Fruit fly (Drosophila melanogaster) whole organism, embryonic: Measurements from ENCODE around the gene g.

Experiments
- Atf6 ChIP-seq: fragments of 200-800 bp; sonication (Bioruptor generic); IDR thresholded peaks from 2 replicates; pipeline ENCODE4 v1.3.6; 2022; ENCODE audit warnings: missing biosample characterization, missing genetic modification characterization
- B-H1 ChIP-seq: fragments of 200-800 bp; sonication (Bioruptor generic); IDR thresholded peaks from 3 replicates; pipeline ENCODE4 v1.3.6; 2022; ENCODE audit warnings: missing biosample characterization, missing genetic modification characterization
- CG11695 ChIP-seq: fragments of 200-800 bp; sonication (Bioruptor generic); IDR thresholded peaks from 3 replicates; pipeline ENCODE4 v1.3.6; 2022; ENCODE audit warnings: missing biosample characterization, missing genetic modification characterization
- CG12299 ChIP-seq: fragments of 200-800 bp; sonication (Bioruptor generic); optimal IDR thresholded peaks from 2 replicates; lab custom pipeline; 2018; ENCODE audit warnings: missing biosample characterization, mild to moderate bottlenecking, missing genetic modification characterization
- CG12942 ChIP-seq: fragments of 200-800 bp; sonication (Bioruptor generic); optimal IDR thresholded peaks from 3 replicates; lab custom pipeline; 2016; ENCODE audit warnings: missing biosample characterization, missing genetic modification characterization
- CG13624 ChIP-seq: fragments of 200-800 bp; sonication (Bioruptor generic); optimal IDR thresholded peaks from 2 replicates; lab custom pipeline; 2016; ENCODE audit warnings: missing biosample characterization, missing genetic modification characterization
- CG14965 ChIP-seq: fragments of 200-800 bp; sonication (Bioruptor generic); optimal IDR thresholded peaks from 2 replicates; lab custom pipeline; 2016; ENCODE audit warnings: missing biosample characterization, missing genetic modification characterization, borderline replicate concordance
- CG15011 ChIP-seq: fragments of 200-800 bp; sonication (Bioruptor generic); optimal IDR thresholded peaks from 3 replicates; lab custom pipeline; 2018; ENCODE audit warnings: missing biosample characterization, mild to moderate bottlenecking, missing genetic modification characterization
- CG1603 ChIP-seq: fragments of 200-800 bp; sonication (Bioruptor generic); optimal IDR thresholded peaks from 2 replicates; lab custom pipeline; 2019; ENCODE audit warnings: missing biosample characterization, mild to moderate bottlenecking, missing genetic modification characterization, moderate library complexity
- CG17359 ChIP-seq: fragments of 200-800 bp; sonication (Bioruptor generic); optimal IDR thresholded peaks from 3 replicates; lab custom pipeline; 2018; ENCODE audit warnings: missing biosample characterization, mild to moderate bottlenecking, missing genetic modification characterization, moderate library complexity
- CG18619 ChIP-seq: fragments of 200-800 bp; sonication (Bioruptor generic); optimal IDR thresholded peaks from 3 replicates; lab custom pipeline; 2017; ENCODE audit warnings: missing biosample characterization, mild to moderate bottlenecking, missing genetic modification characterization
- CG30431 ChIP-seq: fragments of 200-800 bp; sonication (Bioruptor generic); optimal IDR thresholded peaks from 2 replicates; lab custom pipeline; 2017; ENCODE audit warnings: missing biosample characterization, missing genetic modification characterization
- CG3407 ChIP-seq: fragments of 200-800 bp; sonication (Bioruptor generic); optimal IDR thresholded peaks from 2 replicates; lab custom pipeline; 2018; ENCODE audit warnings: missing biosample characterization, mild to moderate bottlenecking, missing genetic modification characterization
- CG4328 ChIP-seq: fragments of 200-800 bp; sonication (Bioruptor generic); optimal IDR thresholded peaks from 3 replicates; lab custom pipeline; 2017; ENCODE audit warnings: missing biosample characterization, missing genetic modification reagents, missing genetic modification characterization
- CG4424 ChIP-seq: fragments of 200-800 bp; sonication (Bioruptor generic); optimal IDR thresholded peaks from 3 replicates; lab custom pipeline; 2016; ENCODE audit warnings: missing biosample characterization, missing genetic modification characterization
- CG6175 ChIP-seq: fragments of 200-800 bp; sonication (Bioruptor generic); IDR thresholded peaks from 3 replicates; pipeline ENCODE4 v1.3.6; 2022; ENCODE audit warnings: missing biosample characterization, missing genetic modification characterization
- CG7556 ChIP-seq: fragments of 200-800 bp; sonication (Bioruptor generic); optimal IDR thresholded peaks from 2 replicates; lab custom pipeline; 2017; ENCODE audit warnings: missing biosample characterization, mild to moderate bottlenecking, missing genetic modification characterization
- CG8281 ChIP-seq: fragments of 200-800 bp; sonication (Bioruptor generic); optimal IDR thresholded peaks from 2 replicates; lab custom pipeline; 2018; ENCODE audit warnings: missing biosample characterization, mild to moderate bottlenecking, missing genetic modification characterization, moderate library complexity
- CG9609 ChIP-seq: fragments of 200-800 bp; sonication (Bioruptor generic); optimal IDR thresholded peaks from 3 replicates; lab custom pipeline; 2016; ENCODE audit warnings: missing biosample characterization, missing genetic modification characterization
- CG9727 ChIP-seq: fragments of 200-800 bp; sonication (Bioruptor generic); optimal IDR thresholded peaks from 3 replicates; lab custom pipeline; 2017; ENCODE audit warnings: missing biosample characterization, mild to moderate bottlenecking, missing genetic modification characterization
- CrebB ChIP-seq: fragments of 200-800 bp; sonication (Bioruptor generic); optimal IDR thresholded peaks from 3 replicates; lab custom pipeline; 2018; ENCODE audit warnings: missing biosample characterization, mild to moderate bottlenecking, missing genetic modification characterization
- Dbx ChIP-seq: fragments of 200-800 bp; sonication (Bioruptor generic); IDR thresholded peaks from 3 replicates; pipeline ENCODE4 v1.3.6; 2022; ENCODE audit warnings: missing biosample characterization, missing genetic modification characterization
- Dref ChIP-seq: fragments of 200-800 bp; sonication (Bioruptor generic); IDR thresholded peaks from 2 replicates; pipeline ENCODE4 v1.3.6; 2022; ENCODE audit warnings: missing biosample characterization, missing genetic modification characterization
- Ets97D ChIP-seq: fragments of 200-800 bp; sonication (Bioruptor generic); optimal IDR thresholded peaks from 3 replicates; lab custom pipeline; 2016; ENCODE audit warnings: missing biosample characterization, missing genetic modification characterization
- Fer2 ChIP-seq: fragments of 200-800 bp; sonication (Bioruptor generic); optimal IDR thresholded peaks from 2 replicates; lab custom pipeline; 2018; ENCODE audit warnings: missing biosample characterization, mild to moderate bottlenecking, missing genetic modification characterization, moderate library complexity
- Gug ChIP-seq: fragments of 200-800 bp; sonication (Bioruptor generic); IDR thresholded peaks from 4 replicates; pipeline ENCODE4 v1.3.6; 2022; ENCODE audit warnings: missing biosample characterization, missing genetic modification characterization
- Hr51 ChIP-seq, 2 experiments: fragments of 200-800 bp; sonication (Bioruptor generic); optimal IDR thresholded peaks; 2 replicates in 1 of 2; 3 replicates in 1 of 2; lab custom pipeline; 2016 to 2018; ENCODE audit warnings: missing biosample characterization in 2 of 2, missing genetic modification characterization in 2 of 2, mild to moderate bottlenecking in 1 of 2, moderate library complexity in 1 of 2
- Hsf ChIP-seq: fragments of 200-800 bp; sonication (Bioruptor generic); optimal IDR thresholded peaks from 3 replicates; lab custom pipeline; 2016; ENCODE audit warnings: missing biosample characterization, missing genetic modification characterization
- Mrtf ChIP-seq: fragments of 200-800 bp; sonication (Bioruptor generic); IDR thresholded peaks from 3 replicates; pipeline ENCODE4 v1.3.6; 2022; ENCODE audit warnings: missing biosample characterization, missing genetic modification characterization
- NFAT ChIP-seq: fragments of 200-800 bp; sonication (Bioruptor generic); IDR thresholded peaks from 2 replicates; pipeline ENCODE4 v1.3.6; 2022; ENCODE audit warnings: missing biosample characterization, missing genetic modification characterization
- Optix ChIP-seq: fragments of 200-800 bp; sonication (Bioruptor generic); IDR thresholded peaks from 3 replicates; pipeline ENCODE4 v1.3.6; 2022; ENCODE audit warnings: missing biosample characterization, missing genetic modification characterization
- Tbp ChIP-seq: fragments of >200 bp; optimal IDR thresholded peaks from 2 replicates; lab custom pipeline; 2018; ENCODE audit warnings: missing biosample characterization, missing genetic modification characterization
- ara ChIP-seq: fragments of 200-800 bp; sonication (Bioruptor generic); IDR thresholded peaks from 2 replicates; pipeline ENCODE4 v1.3.6; 2022; ENCODE audit warnings: missing biosample characterization, missing genetic modification characterization
- chn ChIP-seq: fragments of 200-800 bp; sonication (Bioruptor generic); optimal IDR thresholded peaks from 2 replicates; lab custom pipeline; 2016; ENCODE audit warnings: missing biosample characterization, missing genetic modification characterization
- danr ChIP-seq: fragments of 200-800 bp; sonication (Bioruptor generic); IDR thresholded peaks from 2 replicates; pipeline ENCODE4 v1.3.6; 2022; ENCODE audit warnings: missing biosample characterization, missing genetic modification characterization
- dysf ChIP-seq: fragments of 200-800 bp; sonication (Bioruptor generic); IDR thresholded peaks from 3 replicates; pipeline ENCODE4 v1.3.6; 2022; ENCODE audit warnings: missing biosample characterization, missing genetic modification characterization
- grn ChIP-seq: fragments of 200-800 bp; sonication (Bioruptor generic); optimal IDR thresholded peaks from 3 replicates; lab custom pipeline; 2017; ENCODE audit warnings: missing biosample characterization, missing genetic modification characterization
- gt ChIP-seq: fragments of 200-800 bp; sonication (Bioruptor generic); IDR thresholded peaks from 2 replicates; pipeline ENCODE4 v1.3.6; 2022; ENCODE audit warnings: missing biosample characterization, missing genetic modification characterization
- jing ChIP-seq: fragments of 200-800 bp; sonication (Bioruptor generic); optimal IDR thresholded peaks from 2 replicates; lab custom pipeline; 2018; ENCODE audit warnings: missing biosample characterization, mild to moderate bottlenecking, missing genetic modification characterization
- kay ChIP-seq: fragments of 200-800 bp; sonication (Bioruptor generic); optimal IDR thresholded peaks from 2 replicates; lab custom pipeline; 2016; ENCODE audit warnings: missing biosample characterization, missing genetic modification characterization
- lola ChIP-seq, 3 experiments: fragments of >200 bp in 2 of 3; fragments of 200-800 bp in 1 of 3; sonication (Bioruptor generic) in 1 of 3; optimal IDR thresholded peaks; 2 replicates each; lab custom pipeline; 2017 to 2019; ENCODE audit warnings: missing biosample characterization in 3 of 3, missing genetic modification characterization in 3 of 3, mild to moderate bottlenecking in 1 of 3, moderate library complexity in 1 of 3
- luna ChIP-seq: fragments of 200-800 bp; sonication (Bioruptor generic); optimal IDR thresholded peaks from 2 replicates; lab custom pipeline; 2016; ENCODE audit warnings: missing biosample characterization, missing genetic modification characterization
- odd ChIP-seq: fragments of 200-800 bp; sonication (Bioruptor generic); optimal IDR thresholded peaks from 2 replicates; lab custom pipeline; 2017; ENCODE audit warnings: missing biosample characterization, mild to moderate bottlenecking, missing genetic modification characterization
- pros ChIP-seq: fragments of 200-800 bp; sonication (Bioruptor generic); optimal IDR thresholded peaks from 3 replicates; lab custom pipeline; 2019; ENCODE audit warnings: missing biosample characterization, mild to moderate bottlenecking, missing genetic modification characterization, moderate library complexity
- ranshi ChIP-seq: fragments of 200-800 bp; sonication (Bioruptor generic); IDR thresholded peaks from 2 replicates; pipeline ENCODE4 v1.3.6; 2022; ENCODE audit warnings: missing biosample characterization, missing genetic modification characterization
- shn ChIP-seq: fragments of 200-800 bp; sonication (Bioruptor generic); optimal IDR thresholded peaks from 3 replicates; lab custom pipeline; 2016; ENCODE audit warnings: missing biosample characterization, missing genetic modification characterization
- slou ChIP-seq: fragments of 200-800 bp; sonication (Bioruptor generic); optimal IDR thresholded peaks from 3 replicates; lab custom pipeline; 2016; ENCODE audit warnings: missing biosample characterization, missing genetic modification characterization
- tap ChIP-seq: fragments of 200-800 bp; optimal IDR thresholded peaks from 3 replicates; lab custom pipeline; 2019; ENCODE audit warnings: missing biosample characterization, mild to moderate bottlenecking, missing genetic modification characterization, moderate library complexity
- toy ChIP-seq: fragments of 200-800 bp; sonication (Bioruptor generic); IDR thresholded peaks from 2 replicates; pipeline ENCODE4 v1.3.6; 2022; ENCODE audit warnings: missing biosample characterization, missing genetic modification characterization
- vvl ChIP-seq: fragments of 200-800 bp; sonication (Bioruptor generic); IDR thresholded peaks from 2 replicates; pipeline ENCODE4 v1.3.6; 2022; ENCODE audit warnings: missing biosample characterization, missing genetic modification characterization
- zen ChIP-seq: fragments of 200-800 bp; sonication (Bioruptor generic); optimal IDR thresholded peaks from 3 replicates; lab custom pipeline; 2018; ENCODE audit warnings: missing biosample characterization, mild to moderate bottlenecking, missing genetic modification characterization, moderate library complexity
- zfh2 ChIP-seq: fragments of 200-800 bp; sonication (Bioruptor generic); optimal IDR thresholded peaks from 2 replicates; lab custom pipeline; 2016; ENCODE audit warnings: missing biosample characterization, missing genetic modification characterization

Gene g

DNA sequence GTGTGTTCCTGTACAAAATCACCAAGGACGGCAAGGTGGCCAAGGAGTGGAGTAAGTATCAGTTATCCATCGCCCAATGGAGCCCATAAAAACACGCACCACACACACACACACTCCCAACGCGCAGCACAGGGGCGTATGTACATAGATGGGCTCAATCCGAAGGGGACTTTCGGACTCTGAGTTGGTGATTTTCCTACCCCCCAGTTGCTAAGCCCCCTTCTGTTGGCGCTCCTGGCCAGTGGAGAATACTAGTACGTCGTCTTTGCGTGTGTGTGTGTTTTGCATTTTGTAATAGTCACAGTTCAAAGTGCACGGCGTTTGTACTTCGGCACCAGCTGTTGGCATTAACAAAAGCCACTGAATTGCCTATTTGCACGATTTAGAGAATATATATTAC lies 4.0 kb upstream of the g start (continued):
- TF ChIP-seq CG18619 (peak; percentile 77), CG15011 (GFP tag; lab: Kevin White, UChicago) (peak; percentile 45), CG6175 (GFP tag; lab: Robert Waterston, UW) (peak; percentile 74; the same call in 2 of the 3 replicates), CG9727 (GFP tag; lab: Kevin White, UChicago) (peak; percentile 3), CG4424 (GFP tag; lab: Kevin White, UChicago) (peak; percentile 58), CrebB (tag; lab: Kevin White, UChicago) (peak; percentile 62), Atf6 (peak; percentile 63), shn (GFP tag; lab: Kevin White, UChicago) (peak; percentile 70), gt (GFP tag; lab: Robert Waterston, UW) (peak; percentile 51; the same call in 1 of the 2 replicates), kay (GFP tag; lab: Kevin White, UChicago) (peak; percentile 17), Gug (peak; percentile 95), CG17359 (peak; percentile 82), CG9609 (GFP tag; lab: Kevin White, UChicago) (peak; percentile 76), jing (GFP tag; lab: Kevin White, UChicago) (peak; percentile 47), lola (GFP tag; optimal IDR thresholded peaks at IDR 0.05; lab: Kevin White, UChicago) (peak in 1 of 3 experiments; percentile 28), Dref (GFP tag; lab: Robert Waterston, UW) (no peak), danr (GFP tag; lab: Robert Waterston, UW) (peak; percentile 47; the same call in 1 of the 2 replicates), grn (GFP tag; lab: Kevin White, UChicago) (no peak), CG12299 (peak; percentile 70), luna (no peak), slou (GFP tag; lab: Kevin White, UChicago) (peak; percentile 1), tap (tag; lab: Kevin White, UChicago) (peak; percentile 67), Ets97D (no peak), Hsf (GFP tag; lab: Kevin White, UChicago) (peak; percentile 80), Hr51 (GFP tag; optimal IDR thresholded peaks at IDR 0.05; lab: Kevin White, UChicago) (peak; percentile 62 to 72), CG7556 (no peak), dysf (GFP tag; lab: Robert Waterston, UW) (peak; percentile 86), zen (tag; lab: Kevin White, UChicago) (no peak), CG3407 (GFP tag; lab: Kevin White, UChicago) (peak; percentile 26), Tbp (GFP tag; lab: Kevin White, UChicago) (no peak), toy (GFP tag; lab: Robert Waterston, UW) (peak; percentile 68), CG1603 (peak; percentile 87), odd (GFP tag; lab: Kevin White, UChicago) (peak; percentile 70), CG8281 (tag; lab: Kevin White, UChicago) (peak; percentile 16), Dbx (GFP tag; lab: Robert Waterston, UW) (peak; percentile 79), chn (peak; percentile 72), CG4328 (GFP tag; lab: Kevin White, UChicago) (peak; percentile 77), CG30431 (GFP tag; lab: Kevin White, UChicago) (peak; percentile 63), Optix (GFP tag; lab: Robert Waterston, UW) (peak; percentile 71), CG13624 (GFP tag; lab: Kevin White, UChicago) (peak; percentile 64), pros (GFP tag; lab: Kevin White, UChicago) (no peak), vvl (peak; percentile 91), ranshi (GFP tag; lab: Robert Waterston, UW) (peak; percentile 79), Fer2 (tag; lab: Kevin White, UChicago) (peak; percentile 67), NFAT (GFP tag; lab: Robert Waterston, UW) (peak; percentile 93), B-H1 (GFP tag; lab: Robert Waterston, UW) (peak; percentile 69; the same call in 2 of the 3 replicates), CG12942 (GFP tag; lab: Kevin White, UChicago) (peak; percentile 61), Mrtf (GFP tag; lab: Robert Waterston, UW) (peak; percentile 89), CG14965 (GFP tag; lab: Kevin White, UChicago) (no peak), ara (GFP tag; lab: Robert Waterston, UW) (peak; percentile 72), CG11695 (GFP tag; lab: Robert Waterston, UW) (peak; percentile 72; the same call in 1 of the 3 replicates), zfh2 (peak; percentile 86)
